Fruit fly (Drosophila melanogaster): ENCODE results near the gene CG42514.

Gene CG42514

DNA sequence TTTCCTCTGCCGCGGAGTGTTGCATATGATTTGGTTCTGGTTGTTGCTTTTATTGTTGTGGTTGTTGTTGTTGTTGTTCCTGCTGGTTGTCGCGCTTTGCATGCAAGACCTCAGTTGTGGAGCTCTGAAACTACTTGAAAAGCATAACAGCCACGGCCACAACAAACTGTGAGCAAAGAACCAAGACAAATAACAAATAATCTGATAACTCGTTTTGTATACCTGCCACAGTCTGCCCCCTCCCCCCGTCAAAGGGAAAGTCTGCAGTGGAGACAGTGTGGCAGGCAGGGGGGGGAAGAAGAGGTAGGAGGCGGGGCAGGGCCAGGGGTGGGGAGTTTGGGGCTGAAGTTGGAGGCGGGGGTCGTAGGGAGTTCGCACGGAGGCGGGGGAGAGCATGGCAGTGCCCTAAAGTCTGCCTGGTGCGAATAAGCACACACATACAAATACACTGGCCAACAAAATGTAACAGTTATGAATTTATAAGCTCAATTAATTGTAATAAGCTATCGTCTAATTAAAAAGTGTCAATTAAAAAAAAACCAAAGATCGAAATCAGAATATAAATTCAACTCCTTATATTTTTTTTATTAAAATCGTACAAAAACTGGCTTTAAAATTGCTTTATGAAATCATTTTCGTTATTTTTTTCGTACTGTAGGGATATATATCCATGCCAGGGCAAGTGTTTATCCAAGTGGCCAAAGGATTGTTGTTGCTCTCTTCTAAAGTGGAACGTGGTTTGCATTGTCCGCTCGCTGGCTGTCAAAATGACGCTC lies 7.4 kb downstream of the CG42514 start:
- no peak for TF ChIP-seq Hr83 (GFP tag; optimal IDR thresholded peaks at IDR 0.05; ENCODE audit: poor library complexity, severe bottlenecking)
- no peak for TF ChIP-seq usp (GFP tag; optimal IDR thresholded peaks at IDR 0.05)
- TF ChIP-seq ey (GFP tag; optimal IDR thresholded peaks at IDR 0.05): peak; percentile 84
- TF ChIP-seq HLH106 (tag; optimal IDR thresholded peaks at IDR 0.05): peak; percentile 82
- TF ChIP-seq woc (GFP tag; optimal IDR thresholded peaks at IDR 0.05): peak; percentile 68
- no peak for TF ChIP-seq Rel (GFP tag; optimal IDR thresholded peaks at IDR 0.05)
- peak; percentile 28 for TF ChIP-seq Rel (tag; optimal IDR thresholded peaks at IDR 0.05)
- TF ChIP-seq Abd-B (GFP tag; optimal IDR thresholded peaks at IDR 0.05): no peak
- no peak for TF ChIP-seq Myc (optimal IDR thresholded peaks at IDR 0.05)
- TF ChIP-seq Hnf4 (GFP tag; optimal IDR thresholded peaks at IDR 0.05): peak; percentile 71
- peak; percentile 73 for TF ChIP-seq dmrt93B (GFP tag; optimal IDR thresholded peaks at IDR 0.05)
- peak; percentile 17 for TF ChIP-seq tai (GFP tag; optimal IDR thresholded peaks at IDR 0.05)
- TF ChIP-seq Jra (GFP tag; optimal IDR thresholded peaks at IDR 0.05): peak; percentile 44
- TF ChIP-seq Dif (GFP tag; optimal IDR thresholded peaks at IDR 0.05; ENCODE audit: partially characterized antibody): no peak
- TF ChIP-seq brk (GFP tag; optimal IDR thresholded peaks at IDR 0.05): peak; percentile 74
- peak; percentile 42 for TF ChIP-seq CG32264 (GFP tag; optimal IDR thresholded peaks at IDR 0.05)
- TF ChIP-seq jim (GFP tag; optimal IDR thresholded peaks at IDR 0.05): no peak
- peak; percentile 91 for TF ChIP-seq OdsH (GFP tag; optimal IDR thresholded peaks at IDR 0.05)
- no peak for TF ChIP-seq Hr78 (GFP tag; optimal IDR thresholded peaks at IDR 0.05)
- TF ChIP-seq fru (GFP tag; optimal IDR thresholded peaks at IDR 0.05): peak; percentile 89
- TF ChIP-seq sv (GFP tag; optimal IDR thresholded peaks at IDR 0.05): no peak
- peak; percentile 88 for TF ChIP-seq rgr (GFP tag; optimal IDR thresholded peaks at IDR 0.05)
- peak; percentile 44 for TF ChIP-seq sage (GFP tag; optimal IDR thresholded peaks at IDR 0.05)
- peak; percentile 90 for TF ChIP-seq Sp1 (GFP tag; optimal IDR thresholded peaks at IDR 0.05)
- TF ChIP-seq h (GFP tag; optimal IDR thresholded peaks at IDR 0.05): peak; percentile 85
- no peak for TF ChIP-seq CrebA (GFP tag; optimal IDR thresholded peaks at IDR 0.05; ENCODE audit: borderline replicate concordance)
- TF ChIP-seq br (GFP tag; optimal IDR thresholded peaks at IDR 0.05): peak; percentile 72
- no peak for TF ChIP-seq dsf (GFP tag; optimal IDR thresholded peaks at IDR 0.05; ENCODE audit: borderline replicate concordance)
- no peak for TF ChIP-seq lola (GFP tag; optimal IDR thresholded peaks at IDR 0.05)
- no peak for TF ChIP-seq Vsx2 (GFP tag; optimal IDR thresholded peaks at IDR 0.05; ENCODE audit: partially characterized antibody)
- peak; percentile 82 for TF ChIP-seq psq (GFP tag; optimal IDR thresholded peaks at IDR 0.05)
- no peak for TF ChIP-seq dl (GFP tag; optimal IDR thresholded peaks at IDR 0.05; ENCODE audit: insufficient read depth in 1 of 2, partially characterized antibody in 2 of 2)
- TF ChIP-seq pan (optimal IDR thresholded peaks at IDR 0.05): no peak
- TF ChIP-seq CG9705 (GFP tag; optimal IDR thresholded peaks at IDR 0.05): peak; percentile 57
- TF ChIP-seq GATAd (GFP tag; optimal IDR thresholded peaks at IDR 0.05): no peak
- TF ChIP-seq foxo (GFP tag; optimal IDR thresholded peaks at IDR 0.05): peak in 1 of 2 experiments; percentile 91
- TF ChIP-seq Dfd (GFP tag; optimal IDR thresholded peaks at IDR 0.05): peak; percentile 92
- TF ChIP-seq Mio (GFP tag; optimal IDR thresholded peaks at IDR 0.05): no peak
- TF ChIP-seq N (GFP tag; optimal IDR thresholded peaks at IDR 0.05): no peak

DNA sequence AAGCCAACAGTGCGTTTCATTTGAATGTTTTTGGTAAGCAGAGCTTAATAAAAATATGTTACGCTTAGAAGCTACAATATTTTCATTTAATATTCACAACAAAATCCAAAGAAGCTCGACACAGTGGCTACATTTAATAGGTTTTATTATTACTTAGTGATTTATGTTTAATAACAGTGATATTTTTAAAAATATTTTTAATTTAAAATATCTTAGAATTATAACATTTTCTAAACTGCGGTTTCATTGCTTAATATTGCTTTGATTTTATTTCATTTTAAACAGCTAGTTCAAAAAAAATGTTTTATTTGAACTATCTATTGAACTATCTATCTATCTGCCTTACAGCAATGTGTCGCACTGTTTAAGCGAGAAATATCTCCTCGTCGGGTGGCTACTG lies 8.2 kb downstream of the CG42514 start:
- TF ChIP-seq Hnf4 (GFP tag; optimal IDR thresholded peaks at IDR 0.05) (no peak), foxo (GFP tag; optimal IDR thresholded peaks at IDR 0.05) (peak in 1 of 2 experiments; percentile 10), pan (optimal IDR thresholded peaks at IDR 0.05) (no peak), Myc (optimal IDR thresholded peaks at IDR 0.05) (no peak), CrebA (GFP tag; optimal IDR thresholded peaks at IDR 0.05; ENCODE audit: borderline replicate concordance) (no peak), CG32264 (GFP tag; optimal IDR thresholded peaks at IDR 0.05) (no peak), Abd-B (GFP tag; optimal IDR thresholded peaks at IDR 0.05) (no peak), Rel (GFP tag; optimal IDR thresholded peaks at IDR 0.05) (no peak), Rel (tag; optimal IDR thresholded peaks at IDR 0.05) (no peak), tai (GFP tag; optimal IDR thresholded peaks at IDR 0.05) (no peak), brk (GFP tag; optimal IDR thresholded peaks at IDR 0.05) (no peak), jim (GFP tag; optimal IDR thresholded peaks at IDR 0.05) (no peak), HLH106 (tag; optimal IDR thresholded peaks at IDR 0.05) (peak; percentile 28)

Measured in whole organism, wandering third instar larva.